Worm (Caenorhabditis elegans) whole organism, midembryonic: ENCODE results near the gene fkh-9.

Experiments used
- flt-1 ChIP-seq: fragments of 200-800 bp; sonication (Bioruptor generic); IDR thresholded peaks from 2 replicates; pipeline ENCODE4 v1.3.6; 2022; ENCODE audit warnings: missing genetic modification characterization, missing compliant biosample characterization
- ref-1 ChIP-seq: fragments of 200-800 bp; sonication (Bioruptor generic); conservative IDR thresholded peaks from 2 replicates; pipeline ENCODE4 v1.3.6; 2022; ENCODE audit warnings: missing genetic modification reagents, missing genetic modification characterization, missing compliant biosample characterization
- ztf-29 ChIP-seq: fragments of 200-800 bp; sonication (Bioruptor generic); IDR thresholded peaks from 2 replicates; pipeline ENCODE4 v1.3.6; 2022; ENCODE audit warnings: missing genetic modification reagents, missing genetic modification characterization, missing compliant biosample characterization

DNA sequence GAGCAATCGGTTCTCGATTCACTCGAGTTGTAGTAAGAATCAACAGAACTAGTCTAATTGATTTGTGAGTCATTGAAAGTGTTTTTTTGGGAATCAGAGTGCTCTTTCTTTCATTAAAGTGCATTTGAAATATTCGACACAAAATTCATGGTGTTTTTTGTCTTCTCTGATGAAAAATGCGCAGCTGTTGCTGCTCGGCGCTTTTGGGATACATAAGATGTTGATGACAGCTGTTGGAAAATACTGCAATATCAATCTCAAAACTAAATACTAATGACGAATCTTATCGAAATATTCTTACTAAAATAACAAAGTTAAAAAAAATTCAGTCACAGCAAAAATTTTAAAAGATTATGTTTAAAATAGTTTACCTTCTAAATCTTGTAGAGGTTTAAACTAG is 34.5 kb upstream of the fkh-9 start:
- TF ChIP-seq ztf-29 (GFP tag; lab: Robert Waterston, UW): no peak
- TF ChIP-seq ref-1: no peak
- no peak for TF ChIP-seq flt-1
